Worm (Caenorhabditis elegans) whole organism, young adult: Measurements from ENCODE around the gene sfrp-1.

ENCODE experiments used
- F22D6.2 ChIP-seq: sonication (generic microtip); optimal IDR thresholded peaks from 2 replicates; lab custom pipeline; 2016; ENCODE audit warnings: mild to moderate bottlenecking, missing genetic modification characterization, missing compliant biosample characterization
- aptf-3 ChIP-seq: fragments of 200-800 bp; sonication (Bioruptor generic); IDR thresholded peaks from 2 replicates; pipeline ENCODE4 v1.3.6; 2022; ENCODE audit warnings: missing genetic modification characterization, missing compliant biosample characterization
- ets-4 ChIP-seq: fragments of 200-800 bp; sonication (Bioruptor generic); optimal IDR thresholded peaks from 2 replicates; lab custom pipeline; 2018; ENCODE audit warnings: mild to moderate bottlenecking, missing genetic modification characterization, missing compliant biosample characterization
- hmg-20 ChIP-seq: fragments of 200-800 bp; sonication (Bioruptor generic); IDR thresholded peaks from 2 replicates; pipeline ENCODE4 v1.3.6; 2022; ENCODE audit warnings: missing genetic modification reagents, missing genetic modification characterization, missing compliant biosample characterization
- hsf-1 ChIP-seq: fragments of 200-800 bp; sonication (Bioruptor generic); IDR thresholded peaks from 2 replicates; pipeline ENCODE4 v1.3.6; 2022; ENCODE audit warnings: missing genetic modification reagents, missing genetic modification characterization, missing compliant biosample characterization
- madf-10 ChIP-seq: sonication (generic microtip); optimal IDR thresholded peaks from 2 replicates; lab custom pipeline; 2016; ENCODE audit warnings: mild to moderate bottlenecking, missing genetic modification characterization, missing compliant biosample characterization
- snpc-4 ChIP-seq, 5 experiments: fragments of 150-350 bp in 1 of 5; sonication (generic microtip) in 4 of 5; optimal IDR thresholded peaks; 2 replicates each; lab custom pipeline; 2014 to 2018; ENCODE audit warnings: missing genetic modification characterization in 5 of 5, missing biosample characterization in 3 of 5, antibody characterized with exemption in 2 of 5, mild to moderate bottlenecking in 2 of 5, missing compliant biosample characterization in 2 of 5, missing genotype in 2 of 5, moderate library complexity in 2 of 5, missing genetic modification reagents in 1 of 5

DNA sequence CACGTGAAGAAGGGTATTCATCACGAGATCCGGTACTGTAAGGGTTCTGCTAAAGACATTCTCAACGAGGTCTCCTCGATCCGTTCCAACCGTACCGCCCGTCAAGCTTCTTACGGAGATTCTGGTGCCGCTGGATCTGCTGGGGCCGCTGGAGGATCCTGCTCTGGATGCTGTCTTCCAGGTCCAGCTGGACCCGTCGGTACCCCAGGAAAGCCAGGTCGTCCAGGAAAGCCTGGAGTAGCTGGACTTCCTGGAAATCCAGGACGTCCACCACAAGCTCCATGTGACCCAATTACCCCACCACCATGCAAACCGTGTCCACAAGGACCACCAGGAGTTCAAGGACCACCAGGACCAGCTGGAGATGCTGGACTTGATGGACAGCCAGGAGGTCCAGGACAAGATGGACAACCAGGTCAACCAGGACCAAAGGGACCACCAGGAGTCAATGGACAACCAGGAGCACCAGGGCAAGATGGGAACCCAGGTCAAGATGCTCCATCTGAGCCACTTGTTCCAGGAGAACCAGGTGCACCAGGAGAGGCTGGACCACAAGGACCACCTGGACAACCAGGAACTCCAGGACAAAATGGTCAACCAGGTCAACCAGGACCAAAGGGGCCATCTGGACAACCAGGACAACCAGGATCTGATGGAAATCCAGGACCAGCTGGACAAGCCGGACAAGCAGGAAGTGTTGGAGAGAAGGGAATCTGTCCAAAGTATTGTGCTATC lies 24.7 kb downstream of the sfrp-1 start:
- TF ChIP-seq F22D6.2 (no peak), hmg-20 (no peak), hsf-1 (GFP tag; lab: Robert Waterston, UW) (no peak), snpc-4 (GFP tag; optimal IDR thresholded peaks at IDR 0.05; lab: Kevin White, UChicago) (no peak), snpc-4 (tag; optimal IDR thresholded peaks at IDR 0.05; lab: Kevin White, UChicago) (no peak), aptf-3 (GFP tag; lab: Robert Waterston, UW) (no peak), madf-10 (tag; lab: Kevin White, UChicago) (no peak), ets-4 (GFP tag; lab: Kevin White, UChicago) (no peak)
